Worm (Caenorhabditis elegans): ENCODE results near the gene C47A4.3.

ce11 chrIV:13718918-13719317 is 23.2 kb downstream of the C47A4.3 start:
- TF ChIP-seq nhr-12 (tag; optimal IDR thresholded peaks at IDR 0.05) (no peak), lsy-2 (tag; optimal IDR thresholded peaks at IDR 0.05) (no peak), nhr-237 (tag; optimal IDR thresholded peaks at IDR 0.05) (no peak), elt-3 (tag; optimal IDR thresholded peaks at IDR 0.05) (no peak), unc-62 (GFP tag; optimal IDR thresholded peaks at IDR 0.05) (peak; percentile 99), mep-1 (tag; optimal IDR thresholded peaks at IDR 0.05) (no peak), blmp-1 (tag; optimal IDR thresholded peaks at IDR 0.05) (no peak), sem-2 (GFP tag; optimal IDR thresholded peaks at IDR 0.05) (no peak)

Measured in whole organism, mixed stage, embryonic.